Worm (Caenorhabditis elegans): ENCODE measurements around the gene emg-1.

Gene emg-1

ce11 chrIII:10658394-10658793, 9.1 kb downstream of the emg-1 start:
- no peak for TF ChIP-seq scrt-1 (GFP tag; IDR thresholded peaks at IDR 0.05)
- TF ChIP-seq tra-4 (tag; optimal IDR thresholded peaks at IDR 0.05), result no peak
- no peak for TF ChIP-seq hnd-1 (tag; optimal IDR thresholded peaks at IDR 0.05)
- TF ChIP-seq hmg-4 (GFP tag; optimal IDR thresholded peaks at IDR 0.05), result no peak
- no peak for TF ChIP-seq tbx-11 (GFP tag; IDR thresholded peaks at IDR 0.05)
- no peak for TF ChIP-seq F13C5.2 (tag; optimal IDR thresholded peaks at IDR 0.05)
- TF ChIP-seq sea-1 (GFP tag; conservative IDR thresholded peaks at IDR 0.05), result no peak
- no peak for TF ChIP-seq flt-1 (GFP tag; IDR thresholded peaks at IDR 0.05)
- no peak for TF ChIP-seq aly-1 (tag; optimal IDR thresholded peaks at IDR 0.05)
- no peak for TF ChIP-seq ceh-13 (GFP tag; optimal IDR thresholded peaks at IDR 0.05)
- TF ChIP-seq tbx-37 (GFP tag; conservative IDR thresholded peaks at IDR 0.05), result no peak
- no peak for TF ChIP-seq ets-7 (tag; optimal IDR thresholded peaks at IDR 0.05)
- no peak for TF ChIP-seq B0310.2 (tag; optimal IDR thresholded peaks at IDR 0.05)
- TF ChIP-seq ama-1 (optimal IDR thresholded peaks at IDR 0.05), result no peak
- no peak for TF ChIP-seq hmbx-1 (tag; optimal IDR thresholded peaks at IDR 0.05)
- TF ChIP-seq ceh-36 (tag; optimal IDR thresholded peaks at IDR 0.05), result no peak
- no peak for TF ChIP-seq pes-1 (GFP tag; IDR thresholded peaks at IDR 0.05)

ce11 chrIII:10661292-10661691, 12.0 kb downstream of the emg-1 start:
- TF ChIP-seq ets-7 (tag; optimal IDR thresholded peaks at IDR 0.05), result no peak

ce11 chrIII:10666640-10667039, 17.3 kb downstream of the emg-1 start:
- TF ChIP-seq sea-1 (GFP tag; conservative IDR thresholded peaks at IDR 0.05), result peak; percentile 58
- no peak for TF ChIP-seq aly-1 (tag; optimal IDR thresholded peaks at IDR 0.05)
- no peak for TF ChIP-seq ama-1 (optimal IDR thresholded peaks at IDR 0.05)
- TF ChIP-seq hnd-1 (tag; optimal IDR thresholded peaks at IDR 0.05), result no peak
- TF ChIP-seq tbx-11 (GFP tag; IDR thresholded peaks at IDR 0.05), result no peak
- TF ChIP-seq hmg-4 (GFP tag; optimal IDR thresholded peaks at IDR 0.05), result peak; percentile 53
- no peak for TF ChIP-seq F13C5.2 (tag; optimal IDR thresholded peaks at IDR 0.05)
- no peak for TF ChIP-seq flt-1 (GFP tag; IDR thresholded peaks at IDR 0.05)
- no peak for TF ChIP-seq ceh-36 (tag; optimal IDR thresholded peaks at IDR 0.05)
- no peak for TF ChIP-seq B0310.2 (tag; optimal IDR thresholded peaks at IDR 0.05)
- TF ChIP-seq hmbx-1 (tag; optimal IDR thresholded peaks at IDR 0.05), result no peak
- TF ChIP-seq tbx-37 (GFP tag; conservative IDR thresholded peaks at IDR 0.05), result no peak
- no peak for TF ChIP-seq ceh-13 (GFP tag; optimal IDR thresholded peaks at IDR 0.05)

ce11 chrIII:10671894-10672293, 22.6 kb downstream of the emg-1 start:
- TF ChIP-seq ets-7 (tag; optimal IDR thresholded peaks at IDR 0.05) (no peak), hmg-4 (GFP tag; optimal IDR thresholded peaks at IDR 0.05) (no peak), aly-1 (tag; optimal IDR thresholded peaks at IDR 0.05) (no peak), tbx-11 (GFP tag; IDR thresholded peaks at IDR 0.05) (no peak), hmbx-1 (tag; optimal IDR thresholded peaks at IDR 0.05) (no peak)

ce11 chrIII:10678971-10679370, 29.7 kb downstream of the emg-1 start, which contains the start of gene Y39A1A.16:
TSS of gene Y39A1A.16 (plus strand) at chrIII:10679271.
- TF ChIP-seq F13C5.2 (tag; optimal IDR thresholded peaks at IDR 0.05) (no peak), hmbx-1 (tag; optimal IDR thresholded peaks at IDR 0.05) (no peak), flt-1 (GFP tag; IDR thresholded peaks at IDR 0.05) (no peak), scrt-1 (GFP tag; IDR thresholded peaks at IDR 0.05) (no peak)

ce11 chrIII:10689057-10689456, 39.7 kb downstream of the emg-1 start, which contains the start of gene Y39A1A.31:
TSS of gene Y39A1A.31 (minus strand) at chrIII:10689157.
- TF ChIP-seq tbx-37 (GFP tag; conservative IDR thresholded peaks at IDR 0.05), result no peak
- TF ChIP-seq tbx-11 (GFP tag; IDR thresholded peaks at IDR 0.05), result no peak
- TF ChIP-seq hmg-4 (GFP tag; optimal IDR thresholded peaks at IDR 0.05), result no peak
- no peak for TF ChIP-seq sea-1 (GFP tag; conservative IDR thresholded peaks at IDR 0.05)
- no peak for TF ChIP-seq hmbx-1 (tag; optimal IDR thresholded peaks at IDR 0.05)
- TF ChIP-seq ceh-36 (tag; optimal IDR thresholded peaks at IDR 0.05), result no peak
- TF ChIP-seq ceh-13 (GFP tag; optimal IDR thresholded peaks at IDR 0.05), result no peak
- TF ChIP-seq aly-1 (tag; optimal IDR thresholded peaks at IDR 0.05), result no peak
- no peak for TF ChIP-seq flt-1 (GFP tag; IDR thresholded peaks at IDR 0.05)
- TF ChIP-seq B0310.2 (tag; optimal IDR thresholded peaks at IDR 0.05), result no peak
- no peak for TF ChIP-seq hnd-1 (tag; optimal IDR thresholded peaks at IDR 0.05)
- TF ChIP-seq pes-1 (GFP tag; IDR thresholded peaks at IDR 0.05), result no peak

ce11 chrIII:10691019-10691418, 41.7 kb downstream of the emg-1 start, which contains the start of gene Y39A1A.17:
TSS of gene Y39A1A.17 (minus strand) at chrIII:10691119.
- TF ChIP-seq ets-7 (tag; optimal IDR thresholded peaks at IDR 0.05), result no peak
- TF ChIP-seq ceh-36 (tag; optimal IDR thresholded peaks at IDR 0.05), result no peak
- no peak for TF ChIP-seq hmg-4 (GFP tag; optimal IDR thresholded peaks at IDR 0.05)
- no peak for TF ChIP-seq tbx-11 (GFP tag; IDR thresholded peaks at IDR 0.05)
- no peak for TF ChIP-seq scrt-1 (GFP tag; IDR thresholded peaks at IDR 0.05)
- no peak for TF ChIP-seq hnd-1 (tag; optimal IDR thresholded peaks at IDR 0.05)
- no peak for TF ChIP-seq tbx-37 (GFP tag; conservative IDR thresholded peaks at IDR 0.05)
- no peak for TF ChIP-seq ceh-13 (GFP tag; optimal IDR thresholded peaks at IDR 0.05)
- TF ChIP-seq hmbx-1 (tag; optimal IDR thresholded peaks at IDR 0.05), result no peak
- TF ChIP-seq B0310.2 (tag; optimal IDR thresholded peaks at IDR 0.05), result no peak
- TF ChIP-seq ama-1 (optimal IDR thresholded peaks at IDR 0.05), result no peak
- no peak for TF ChIP-seq pes-1 (GFP tag; IDR thresholded peaks at IDR 0.05)

- TF ChIP-seq pes-1 (GFP tag; IDR thresholded peaks at IDR 0.05) (no peak), flt-1 (GFP tag; IDR thresholded peaks at IDR 0.05) (no peak), scrt-1 (GFP tag; IDR thresholded peaks at IDR 0.05) (no peak), ceh-13 (GFP tag; optimal IDR thresholded peaks at IDR 0.05) (no peak), tbx-11 (GFP tag; IDR thresholded peaks at IDR 0.05) (no peak), aly-1 (tag; optimal IDR thresholded peaks at IDR 0.05) (no peak), B0310.2 (tag; optimal IDR thresholded peaks at IDR 0.05) (no peak), tbx-37 (GFP tag; conservative IDR thresholded peaks at IDR 0.05) (no peak), ceh-36 (tag; optimal IDR thresholded peaks at IDR 0.05) (no peak), ets-7 (tag; optimal IDR thresholded peaks at IDR 0.05) (no peak), sea-1 (GFP tag; conservative IDR thresholded peaks at IDR 0.05) (no peak)
Observed at ce11 chrIII:10694294-10694693, 45.0 kb downstream of the emg-1 start, which contains the start of the genes Y39A1A.18 and fmo-3. TSS of gene Y39A1A.18 (minus strand) at chrIII:10694485. TSS of gene fmo-3 (plus strand) at chrIII:10694681.

Data from whole organism, early embryonic.